Fruit fly (Drosophila melanogaster): ENCODE measurements around the gene NKCC.

DNA sequence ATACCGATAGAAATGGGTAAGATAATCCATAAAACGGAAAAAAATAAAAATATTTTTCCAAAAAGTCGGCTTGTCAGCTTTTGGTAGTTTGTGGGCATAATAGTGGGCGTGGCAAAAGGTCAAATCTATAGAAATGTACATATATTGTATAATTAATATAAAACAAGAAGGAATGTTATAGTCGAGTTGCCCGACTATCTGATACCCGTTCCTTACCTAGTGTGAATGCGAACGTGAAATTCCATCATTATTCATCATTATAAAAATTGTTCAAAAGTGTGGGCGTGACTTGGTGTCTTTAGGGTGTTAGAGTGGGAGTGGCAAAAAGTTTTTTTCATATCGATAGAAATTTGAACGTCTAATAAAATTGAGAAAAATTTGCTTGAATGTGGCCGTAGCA is 49.1 kb upstream of the NKCC start:
- TF ChIP-seq ttk (optimal IDR thresholded peaks at IDR 0.05) (no peak), insv (optimal IDR thresholded peaks at IDR 0.05) (no peak), Sin3A (optimal IDR thresholded peaks at IDR 0.05) (no peak), Myc (optimal IDR thresholded peaks at IDR 0.05) (no peak), h (optimal IDR thresholded peaks at IDR 0.05) (no peak)

All from Kc167 (cell line).